Worm (Caenorhabditis elegans) whole organism, L4/young adult: ENCODE data around the gene ipla-7.

ENCODE experiments used
- W03F9.2 ChIP-seq: fragments of 150-350 bp; optimal IDR thresholded peaks from 2 replicates; lab custom pipeline; 2014; ENCODE audit warnings: missing biosample characterization, missing genetic modification characterization
- dao-5 ChIP-seq: sonication (generic microtip); optimal IDR thresholded peaks from 2 replicates; lab custom pipeline; 2016; ENCODE audit warnings: missing genotype, missing genetic modification characterization, moderate library complexity, missing compliant biosample characterization
- him-1 ChIP-seq: sonication (generic microtip); optimal IDR thresholded peaks from 2 replicates; lab custom pipeline; 2016; ENCODE audit warnings: missing genotype, missing genetic modification reagents, missing genetic modification characterization, missing compliant biosample characterization

DNA sequence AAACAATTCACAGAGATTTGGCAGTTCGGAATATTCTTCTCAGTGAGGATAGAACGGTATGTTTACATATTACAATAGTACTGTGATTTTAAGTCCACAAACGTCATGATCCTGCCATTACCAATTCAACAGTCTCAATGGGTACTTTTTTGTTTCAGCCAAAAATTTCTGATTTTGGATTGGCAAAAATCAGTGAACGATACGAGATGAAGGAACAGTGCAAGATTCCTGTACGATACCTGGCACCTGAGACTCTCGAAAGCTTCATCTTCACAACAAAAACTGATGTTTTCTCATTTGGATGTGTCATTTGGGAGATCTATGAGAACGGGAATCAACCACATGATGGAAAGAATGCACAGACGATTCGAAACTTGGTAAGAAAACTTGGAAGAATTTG lies 15.4 kb upstream of the ipla-7 start:
- TF ChIP-seq him-1 (tag; lab: Kevin White, UChicago) (no peak), W03F9.2 (tag; lab: Kevin White, UChicago) (no peak), dao-5 (no peak)
